Fruit fly (Drosophila melanogaster) whole organism, wandering third instar larva: ENCODE data around the gene CG31516.

Source experiments
- Dfd ChIP-seq: fragments of >200 bp; optimal IDR thresholded peaks from 2 replicates; lab custom pipeline; 2017; ENCODE audit warnings: missing biosample characterization, missing genetic modification characterization
- GATAd ChIP-seq: sonication (Bioruptor generic); optimal IDR thresholded peaks from 2 replicates; lab custom pipeline; 2016; ENCODE audit warnings: missing biosample characterization, missing genetic modification characterization
- Hr78 ChIP-seq: fragments of >200 bp; optimal IDR thresholded peaks from 2 replicates; lab custom pipeline; 2017; ENCODE audit warnings: missing biosample characterization, missing genetic modification characterization
- Myc ChIP-seq: fragments of >200 bp; optimal IDR thresholded peaks from 2 replicates; lab custom pipeline; 2017
- Vsx2 ChIP-seq: fragments of 200-300, 225-300 bp; sonication (Bioruptor generic); optimal IDR thresholded peaks from 2 replicates; lab custom pipeline; 2018; ENCODE audit warnings: missing biosample characterization, missing genetic modification characterization; ENCODE audit not compliant: partially characterized antibody
- br ChIP-seq: fragments of 200-800 bp; sonication (Bioruptor generic); optimal IDR thresholded peaks from 2 replicates; lab custom pipeline; 2016; ENCODE audit warnings: missing biosample characterization, missing genetic modification characterization
- brk ChIP-seq: fragments of 200-800 bp; sonication (Bioruptor generic); optimal IDR thresholded peaks from 2 replicates; lab custom pipeline; 2016; ENCODE audit warnings: missing biosample characterization, mild to moderate bottlenecking, missing genetic modification characterization
- foxo ChIP-seq, 2 experiments: fragments of 200-800 bp; sonication (Bioruptor generic); optimal IDR thresholded peaks; 2 replicates in 1 of 2; 3 replicates in 1 of 2; lab custom pipeline; 2016 to 2017; ENCODE audit warnings: missing biosample characterization in 2 of 2, missing genetic modification characterization in 2 of 2
- fru ChIP-seq: fragments of 200-800 bp; sonication (Bioruptor generic); optimal IDR thresholded peaks from 3 replicates; lab custom pipeline; 2016; ENCODE audit warnings: missing biosample characterization, mild to moderate bottlenecking, missing genetic modification characterization
- h ChIP-seq: fragments of 200-800 bp; sonication (Bioruptor generic); optimal IDR thresholded peaks from 3 replicates; lab custom pipeline; 2016; ENCODE audit warnings: missing biosample characterization, mild to moderate bottlenecking, missing genetic modification characterization
- pan ChIP-seq: fragments of >200 bp; optimal IDR thresholded peaks from 2 replicates; lab custom pipeline; 2017
- psq ChIP-seq: fragments of 200-800 bp; sonication (Bioruptor generic); optimal IDR thresholded peaks from 3 replicates; lab custom pipeline; 2017; ENCODE audit warnings: missing biosample characterization, mild to moderate bottlenecking, missing genetic modification characterization, moderate library complexity
- rgr ChIP-seq: fragments of 200-800 bp; sonication (Bioruptor generic); optimal IDR thresholded peaks from 3 replicates; lab custom pipeline; 2016; ENCODE audit warnings: missing biosample characterization, mild to moderate bottlenecking, missing genetic modification characterization
- usp ChIP-seq: fragments of >200 bp; optimal IDR thresholded peaks from 2 replicates; lab custom pipeline; 2017; ENCODE audit warnings: missing biosample characterization, missing genetic modification characterization

dm6 chr3R:4214601-4215000 is 5.3 kb downstream of the CG31516 start:
- TF ChIP-seq h (GFP tag; lab: Kevin White, UChicago) = no peak
- TF ChIP-seq fru (GFP tag; lab: Kevin White, UChicago) = no peak
- TF ChIP-seq rgr (GFP tag; lab: Kevin White, UChicago) = no peak
- TF ChIP-seq pan (lab: Kevin White, UChicago) = no peak
- no peak for TF ChIP-seq Hr78 (GFP tag; lab: Kevin White, UChicago)
- no peak for TF ChIP-seq usp (GFP tag; lab: Kevin White, UChicago)
- TF ChIP-seq brk (GFP tag; lab: Kevin White, UChicago) = no peak
- TF ChIP-seq GATAd (GFP tag; lab: Kevin White, UChicago) = no peak
- no peak for TF ChIP-seq foxo (GFP tag; optimal IDR thresholded peaks at IDR 0.05; lab: Kevin White, UChicago)
- TF ChIP-seq Dfd = no peak
- TF ChIP-seq Myc (lab: Kevin White, UChicago) = no peak
- no peak for TF ChIP-seq psq (GFP tag; lab: Kevin White, UChicago)
- TF ChIP-seq Vsx2 (GFP tag; lab: Kevin White, UChicago) = no peak
- TF ChIP-seq br (GFP tag; lab: Kevin White, UChicago) = no peak
